Worm (Caenorhabditis elegans) whole organism, L1 larva: ENCODE results near the gene sbds-1.

Experiments used
- C16A3.4 ChIP-seq: fragments of 150-350 bp; optimal IDR thresholded peaks from 2 replicates; lab custom pipeline; 2014; ENCODE audit warnings: missing biosample characterization, missing genetic modification characterization
- F16B12.6 ChIP-seq: fragments of 150-350 bp; optimal IDR thresholded peaks from 2 replicates; lab custom pipeline; 2014; ENCODE audit warnings: missing biosample characterization, missing genetic modification characterization
- Y116A8C.19 ChIP-seq: sonication (generic microtip); optimal IDR thresholded peaks from 2 replicates; lab custom pipeline; 2016; ENCODE audit warnings: missing compliant biosample characterization, missing genetic modification characterization, borderline replicate concordance
- aha-1 ChIP-seq: fragments of 150-350 bp; optimal IDR thresholded peaks from 2 replicates; lab custom pipeline; 2014; ENCODE audit warnings: missing biosample characterization, missing genetic modification characterization
- alr-1 ChIP-seq: fragments of 200-800 bp; sonication (Bioruptor generic); optimal IDR thresholded peaks from 2 replicates; lab custom pipeline; 2018; ENCODE audit warnings: borderline replicate concordance, mild to moderate bottlenecking, missing genetic modification characterization, missing compliant biosample characterization
- aly-2 ChIP-seq: fragments of 150-350 bp; optimal IDR thresholded peaks from 2 replicates; lab custom pipeline; 2014; ENCODE audit warnings: missing biosample characterization, missing genetic modification characterization
- ama-1 ChIP-seq: fragments of 150-350 bp; optimal IDR thresholded peaks from 2 replicates; lab custom pipeline; 2014
- blmp-1 ChIP-seq: fragments of 150-350 bp; optimal IDR thresholded peaks from 2 replicates; lab custom pipeline; 2014; ENCODE audit warnings: missing biosample characterization, missing genetic modification characterization
- ceh-63 ChIP-seq: fragments of 200-800 bp; sonication (Bioruptor generic); optimal IDR thresholded peaks from 2 replicates; lab custom pipeline; 2018; ENCODE audit warnings: mild to moderate bottlenecking, missing genetic modification characterization, missing compliant biosample characterization
- ces-1 ChIP-seq: fragments of 150-350 bp; optimal IDR thresholded peaks from 2 replicates; lab custom pipeline; 2014; ENCODE audit warnings: missing biosample characterization, missing genetic modification reagents, missing genetic modification characterization
- dpl-1 ChIP-seq, 3 experiments: fragments of 150-350 bp in 2 of 3; sonication (generic microtip) in 1 of 3; optimal IDR thresholded peaks; 2 replicates each; lab custom pipeline; 2014 to 2017; ENCODE audit warnings: missing biosample characterization in 3 of 3, missing genetic modification characterization in 3 of 3, missing genetic modification reagents in 3 of 3
- dsc-1 ChIP-seq: sonication (generic microtip); optimal IDR thresholded peaks from 2 replicates; lab custom pipeline; 2016; ENCODE audit warnings: mild to moderate bottlenecking, missing genetic modification characterization, missing compliant biosample characterization
- efl-1 ChIP-seq, 4 experiments: fragments of 150-350 bp; optimal IDR thresholded peaks in 3 of 4; peaks in 1 of 4; 1 replicate in 1 of 4; 2 replicates in 3 of 4; lab custom pipeline; 2014; ENCODE audit warnings: missing biosample characterization in 2 of 4, missing genetic modification characterization in 2 of 4, missing genetic modification reagents in 2 of 4
- egl-13 ChIP-seq: sonication (generic microtip); optimal IDR thresholded peaks from 2 replicates; lab custom pipeline; 2016; ENCODE audit warnings: missing genotype, missing genetic modification reagents, missing genetic modification characterization, missing compliant biosample characterization
- egl-27 ChIP-seq, 2 experiments: fragments of 150-350 bp in 1 of 2; sonication (generic microtip); optimal IDR thresholded peaks; 3 replicates each; lab custom pipeline; 2017 to 2018; ENCODE audit warnings: missing biosample characterization in 2 of 2, missing genetic modification characterization in 2 of 2, missing genetic modification reagents in 2 of 2
- elt-3 ChIP-seq, 6 experiments: fragments of 150-350 bp in 1 of 6; sonication (generic microtip); optimal IDR thresholded peaks; 2 replicates each; lab custom pipeline; 2017 to 2018; ENCODE audit warnings: missing biosample characterization in 6 of 6, missing genetic modification characterization in 6 of 6, inconsistent platforms in 1 of 6
- ets-5 ChIP-seq: fragments of 200-800 bp; sonication (Bioruptor generic); IDR thresholded peaks from 2 replicates; pipeline ENCODE4 v1.3.6; 2022; ENCODE audit warnings: missing genetic modification characterization, missing compliant biosample characterization
- fkh-4 ChIP-seq: sonication (generic microtip); optimal IDR thresholded peaks from 2 replicates; lab custom pipeline; 2016; ENCODE audit warnings: missing compliant biosample characterization, missing genetic modification characterization, borderline replicate concordance
- fkh-8 ChIP-seq: sonication (generic microtip); optimal IDR thresholded peaks from 2 replicates; lab custom pipeline; 2016; ENCODE audit warnings: mild to moderate bottlenecking, missing genetic modification characterization, missing compliant biosample characterization
- hlh-17 ChIP-seq: fragments of 200-800 bp; sonication (Bioruptor generic); optimal IDR thresholded peaks from 2 replicates; lab custom pipeline; 2018; ENCODE audit warnings: missing genetic modification characterization, mild to moderate bottlenecking, missing compliant biosample characterization, moderate library complexity, borderline replicate concordance
- hlh-4 ChIP-seq: sonication (generic microtip); optimal IDR thresholded peaks from 2 replicates; lab custom pipeline; 2016; ENCODE audit warnings: mild to moderate bottlenecking, missing genetic modification characterization, missing compliant biosample characterization
- hpl-2 ChIP-seq: fragments of 150-350 bp; optimal IDR thresholded peaks from 2 replicates; lab custom pipeline; 2014; ENCODE audit warnings: missing biosample characterization, missing genetic modification reagents, missing genetic modification characterization
- irx-1 ChIP-seq: sonication (generic microtip); optimal IDR thresholded peaks from 2 replicates; lab custom pipeline; 2016; ENCODE audit warnings: missing genetic modification characterization, missing compliant biosample characterization
- isw-1 ChIP-seq: fragments of 200-800 bp; sonication (Bioruptor generic); IDR thresholded peaks from 2 replicates; pipeline ENCODE4 v1.3.6; 2022; ENCODE audit warnings: missing genetic modification characterization, missing compliant biosample characterization
- lin-13 ChIP-seq: fragments of 150-350 bp; optimal IDR thresholded peaks from 2 replicates; lab custom pipeline; 2014; ENCODE audit warnings: missing biosample characterization, missing genetic modification reagents, missing genetic modification characterization
- lin-15B ChIP-seq: fragments of 150-350 bp; sonication (generic microtip); optimal IDR thresholded peaks from 3 replicates; lab custom pipeline; 2014; ENCODE audit warnings: missing biosample characterization, missing genetic modification characterization
- lin-39 ChIP-seq: fragments of 150-350 bp; optimal IDR thresholded peaks from 2 replicates; lab custom pipeline; 2014; ENCODE audit warnings: missing biosample characterization, missing genetic modification reagents, missing genetic modification characterization
- lir-3 ChIP-seq: sonication (generic microtip); optimal IDR thresholded peaks from 2 replicates; lab custom pipeline; 2016; ENCODE audit warnings: mild to moderate bottlenecking, missing genetic modification characterization, moderate library complexity, missing compliant biosample characterization; ENCODE audit not compliant: poor library complexity
- mef-2 ChIP-seq: fragments of 150-350 bp; optimal IDR thresholded peaks from 2 replicates; lab custom pipeline; 2014; ENCODE audit warnings: missing biosample characterization, missing genetic modification characterization
- nhr-12 ChIP-seq: sonication (generic microtip); optimal IDR thresholded peaks from 2 replicates; lab custom pipeline; 2017; ENCODE audit warnings: missing biosample characterization, missing genetic modification characterization
- nhr-19 ChIP-seq: fragments of 200-800 bp; sonication (Bioruptor generic); conservative IDR thresholded peaks from 2 replicates; pipeline ENCODE4 v1.3.6; 2022; ENCODE audit warnings: missing genetic modification characterization, missing compliant biosample characterization
- nhr-20 ChIP-seq: sonication (generic microtip); optimal IDR thresholded peaks from 2 replicates; lab custom pipeline; 2016; ENCODE audit warnings: mild to moderate bottlenecking, missing genetic modification characterization, missing compliant biosample characterization
- nhr-47 ChIP-seq: sonication (generic microtip); optimal IDR thresholded peaks from 2 replicates; lab custom pipeline; 2016; ENCODE audit warnings: mild to moderate bottlenecking, missing genetic modification characterization, moderate library complexity, missing compliant biosample characterization
- nhr-76 ChIP-seq: sonication (generic microtip); optimal IDR thresholded peaks from 2 replicates; lab custom pipeline; 2017; ENCODE audit warnings: missing biosample characterization, missing genetic modification characterization
- nhr-84 ChIP-seq: sonication (generic microtip); optimal IDR thresholded peaks from 2 replicates; lab custom pipeline; 2017; ENCODE audit warnings: missing biosample characterization, missing genetic modification characterization
- nhr-85 ChIP-seq: sonication (generic microtip); peaks from one replicate; lab custom pipeline; 2016; ENCODE audit warnings: missing genetic modification characterization, inconsistent platforms, missing compliant biosample characterization
- nhr-90 ChIP-seq: sonication (generic microtip); optimal IDR thresholded peaks from 2 replicates; lab custom pipeline; 2016; ENCODE audit warnings: mild to moderate bottlenecking, missing genetic modification characterization, missing compliant biosample characterization; ENCODE audit not compliant: poor library complexity
- pqm-1 ChIP-seq: sonication (generic microtip); optimal IDR thresholded peaks from 3 replicates; lab custom pipeline; 2017; ENCODE audit warnings: missing biosample characterization, missing genetic modification characterization
- rnt-1 ChIP-seq: sonication (generic microtip); optimal IDR thresholded peaks from 2 replicates; lab custom pipeline; 2016; ENCODE audit warnings: mild to moderate bottlenecking, missing genetic modification characterization, moderate library complexity, missing compliant biosample characterization
- skn-1 ChIP-seq: fragments of 150-350 bp; optimal IDR thresholded peaks from 2 replicates; lab custom pipeline; 2014; ENCODE audit warnings: missing biosample characterization, missing genetic modification characterization
- snpc-4 ChIP-seq: fragments of 150-350 bp; optimal IDR thresholded peaks from 2 replicates; lab custom pipeline; 2014; ENCODE audit warnings: missing biosample characterization, missing genetic modification characterization
- snu-23 ChIP-seq: sonication (generic microtip); optimal IDR thresholded peaks from 2 replicates; lab custom pipeline; 2016; ENCODE audit warnings: missing genetic modification characterization, missing compliant biosample characterization
- sptf-1 ChIP-seq: fragments of 150-350 bp; optimal IDR thresholded peaks from 2 replicates; lab custom pipeline; 2014; ENCODE audit warnings: missing biosample characterization, missing genetic modification characterization
- sup-37 ChIP-seq: fragments of 200-800 bp; sonication (Bioruptor generic); optimal IDR thresholded peaks from 2 replicates; lab custom pipeline; 2018; ENCODE audit warnings: mild to moderate bottlenecking, missing genetic modification characterization, missing compliant biosample characterization
- swsn-7 ChIP-seq: sonication (generic microtip); optimal IDR thresholded peaks from 2 replicates; lab custom pipeline; 2016; ENCODE audit warnings: missing genetic modification characterization, missing compliant biosample characterization
- tbx-2 ChIP-seq: sonication (generic microtip); optimal IDR thresholded peaks from 2 replicates; lab custom pipeline; 2016; ENCODE audit warnings: missing genetic modification characterization, missing compliant biosample characterization
- tlp-1 ChIP-seq: fragments of 150-350 bp; optimal IDR thresholded peaks from 2 replicates; lab custom pipeline; 2014; ENCODE audit warnings: missing biosample characterization, missing genetic modification characterization
- unc-86 ChIP-seq: sonication (generic microtip); optimal IDR thresholded peaks from 2 replicates; lab custom pipeline; 2016; ENCODE audit warnings: missing genetic modification characterization, missing compliant biosample characterization
- vab-15 ChIP-seq: sonication (generic microtip); optimal IDR thresholded peaks from 2 replicates; lab custom pipeline; 2017; ENCODE audit warnings: missing genotype, mild to moderate bottlenecking, missing genetic modification characterization, missing compliant biosample characterization
- xbp-1 ChIP-seq: sonication (generic microtip); optimal IDR thresholded peaks from 2 replicates; lab custom pipeline; 2016; ENCODE audit warnings: missing genetic modification characterization, missing compliant biosample characterization
- zag-1 ChIP-seq: fragments of 150-350 bp; optimal IDR thresholded peaks from 2 replicates; lab custom pipeline; 2014; ENCODE audit warnings: missing biosample characterization, missing genetic modification characterization
- zip-4 ChIP-seq: fragments of 200-800 bp; sonication (Bioruptor generic); optimal IDR thresholded peaks from 2 replicates; lab custom pipeline; 2018; ENCODE audit warnings: mild to moderate bottlenecking, missing genetic modification characterization, moderate library complexity, missing compliant biosample characterization

Gene sbds-1

DNA sequence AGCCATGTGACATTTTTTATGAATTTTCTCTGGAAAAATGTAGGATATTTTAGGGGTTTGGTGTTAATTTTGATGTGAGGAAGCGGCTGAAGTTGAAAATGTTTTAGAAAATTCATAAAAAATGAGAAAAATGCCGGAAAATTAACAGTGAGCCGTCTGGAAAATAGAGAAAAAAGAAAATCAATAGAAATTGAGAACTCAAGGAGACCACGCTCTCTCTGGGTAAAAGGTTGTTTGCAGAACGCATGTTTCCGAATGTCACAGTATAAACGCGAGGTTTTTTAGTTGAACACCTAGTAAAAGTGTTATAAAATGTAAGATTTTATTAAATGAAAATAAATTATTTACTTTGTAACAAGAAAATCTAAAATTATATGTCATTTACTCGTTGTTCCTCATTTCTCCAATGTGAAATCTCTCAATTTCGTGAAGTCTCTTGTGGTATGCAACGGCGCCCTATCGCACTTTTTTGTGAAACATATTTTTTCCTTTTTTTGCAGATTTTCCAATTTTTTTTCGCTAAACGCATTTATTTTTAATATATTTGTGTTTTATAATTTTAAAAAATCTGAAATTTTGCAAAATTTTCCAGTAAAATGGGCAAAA lies 2.1 kb upstream of the sbds-1 start, which contains the start of the genes tag-266 and tag-267 (continued):
- peak; percentile 88 for TF ChIP-seq nhr-90 (tag; lab: Kevin White, UChicago)
- peak; percentile 34 for TF ChIP-seq zag-1 (tag; lab: Kevin White, UChicago)
- TF ChIP-seq zip-4 (GFP tag; lab: Kevin White, UChicago): no peak
- no peak for TF ChIP-seq sptf-1 (tag; lab: Kevin White, UChicago)
- TF ChIP-seq snpc-4 (tag; lab: Kevin White, UChicago): peak; percentile 48
- no peak for TF ChIP-seq tlp-1 (tag; lab: Kevin White, UChicago)
- no peak for TF ChIP-seq alr-1 (tag; lab: Kevin White, UChicago)
- TF ChIP-seq nhr-76 (tag; lab: Kevin White, UChicago): no peak
- no peak for TF ChIP-seq nhr-84 (tag; lab: Kevin White, UChicago)
- TF ChIP-seq dpl-1 (GFP tag; optimal IDR thresholded peaks at IDR 0.05; lab: Kevin White, UChicago): peak; percentile 28 to 66 (median 54)
- no peak for TF ChIP-seq mef-2
- TF ChIP-seq isw-1: peak; percentile 82
- peak; percentile 40 for TF ChIP-seq ceh-63 (GFP tag; lab: Kevin White, UChicago)
- peak; percentile 87 for TF ChIP-seq C16A3.4 (tag; lab: Kevin White, UChicago)
- TF ChIP-seq nhr-20: peak; percentile 65
- TF ChIP-seq hpl-2 (GFP tag; lab: Kevin White, UChicago): no peak
- TF ChIP-seq elt-3 (tag; optimal IDR thresholded peaks at IDR 0.05; lab: Kevin White, UChicago): no peak
- TF ChIP-seq ama-1 (lab: Kevin White, UChicago): no peak
- no peak for TF ChIP-seq ces-1 (GFP tag; lab: Kevin White, UChicago)
- TF ChIP-seq sup-37: no peak
- TF ChIP-seq hlh-4: no peak
- peak; percentile 49 for TF ChIP-seq aly-2 (tag; lab: Kevin White, UChicago)
- TF ChIP-seq Y116A8C.19 (tag; lab: Kevin White, UChicago): peak; percentile 3
- peak; percentile 41 for TF ChIP-seq fkh-4 (tag; lab: Kevin White, UChicago)
- TF ChIP-seq aha-1 (tag; lab: Kevin White, UChicago): no peak
- TF ChIP-seq blmp-1 (tag; lab: Kevin White, UChicago): peak; percentile 18
- TF ChIP-seq unc-86: peak; percentile 47
- TF ChIP-seq swsn-7 (tag; lab: Kevin White, UChicago): peak; percentile 70
- TF ChIP-seq nhr-12 (tag; lab: Kevin White, UChicago): no peak
- TF ChIP-seq fkh-8 (tag; lab: Kevin White, UChicago): peak; percentile 90
- TF ChIP-seq egl-13 (tag; lab: Kevin White, UChicago): peak; percentile 67
- TF ChIP-seq hlh-17 (GFP tag; lab: Kevin White, UChicago): no peak
- TF ChIP-seq snu-23: peak; percentile 81
- no peak for TF ChIP-seq ets-5
- peak; percentile 19 for TF ChIP-seq lin-13
- TF ChIP-seq rnt-1 (tag; lab: Kevin White, UChicago): peak; percentile 76
- TF ChIP-seq egl-27 (tag; optimal IDR thresholded peaks at IDR 0.05; lab: Kevin White, UChicago): no peak
- peak; percentile 58 for TF ChIP-seq nhr-19
- peak; percentile 86 for TF ChIP-seq nhr-85
- TF ChIP-seq lir-3: no peak
- peak; percentile 4 for TF ChIP-seq lin-39 (tag; lab: Kevin White, UChicago)
- TF ChIP-seq irx-1: peak; percentile 77
- TF ChIP-seq dsc-1 (tag; lab: Kevin White, UChicago): peak; percentile 49
- TF ChIP-seq pqm-1 (tag; lab: Kevin White, UChicago): no peak
- TF ChIP-seq skn-1 (tag; lab: Kevin White, UChicago): peak; percentile 27
- TF ChIP-seq lin-15B: peak; percentile 40
- TF ChIP-seq xbp-1 (tag; lab: Kevin White, UChicago): peak; percentile 70
- TF ChIP-seq efl-1 (optimal IDR thresholded peaks at IDR 0.05; lab: Kevin White, UChicago): peak; percentile 59 to 62
- peak; percentile 64 to 91 for TF ChIP-seq efl-1 (GFP tag; optimal IDR thresholded peaks at IDR 0.05 in 1 of 2; lab: Kevin White, UChicago)
- TF ChIP-seq tbx-2: peak; percentile 77
- TF ChIP-seq nhr-47 (tag; lab: Kevin White, UChicago): peak; percentile 88
- TF ChIP-seq vab-15 (tag; lab: Kevin White, UChicago): no peak
- peak; percentile 33 for TF ChIP-seq F16B12.6 (tag; lab: Kevin White, UChicago)
